Worm (Caenorhabditis elegans) whole organism, midembryonic: ENCODE data around the gene nspg-1.

Source experiments
- cog-1 ChIP-seq: sonication (generic microtip); optimal IDR thresholded peaks from 2 replicates; lab custom pipeline; 2016; ENCODE audit warnings: missing genetic modification characterization, missing compliant biosample characterization
- flt-1 ChIP-seq: fragments of 200-800 bp; sonication (Bioruptor generic); IDR thresholded peaks from 2 replicates; pipeline ENCODE4 v1.3.6; 2022; ENCODE audit warnings: missing genetic modification characterization, missing compliant biosample characterization
- klf-2 ChIP-seq: fragments of 200-800 bp; sonication (Bioruptor generic); conservative IDR thresholded peaks from 2 replicates; pipeline ENCODE4 v1.3.6; 2022; ENCODE audit warnings: missing genetic modification reagents, missing genetic modification characterization, missing compliant biosample characterization
- med-1 ChIP-seq: sonication (generic microtip); optimal IDR thresholded peaks from 2 replicates; lab custom pipeline; 2017; ENCODE audit warnings: missing genetic modification characterization, mild to moderate bottlenecking, missing compliant biosample characterization, antibody characterized with exemption, missing genetic modification reagents; ENCODE audit not compliant: insufficient read depth
- tab-1 ChIP-seq: fragments of 200-800 bp; sonication (Bioruptor generic); IDR thresholded peaks from 2 replicates; pipeline ENCODE4 v1.3.6; 2022; ENCODE audit warnings: missing genetic modification characterization, missing compliant biosample characterization
- ztf-23 ChIP-seq: fragments of 200-800 bp; sonication (Bioruptor generic); IDR thresholded peaks from 2 replicates; pipeline ENCODE4 v1.3.6; 2022; ENCODE audit warnings: missing genetic modification reagents, missing genetic modification characterization, missing compliant biosample characterization

ce11 chrV:12827219-12827618 lies 40.7 kb downstream of the nspg-1 start, which contains the start of gene ugt-15:
- TF ChIP-seq klf-2 (no peak), med-1 (no peak), ztf-23 (GFP tag; lab: Robert Waterston, UW) (no peak), flt-1 (GFP tag; lab: Robert Waterston, UW) (no peak), cog-1 (tag; lab: Kevin White, UChicago) (no peak), tab-1 (GFP tag; lab: Robert Waterston, UW) (no peak)
